Worm (Caenorhabditis elegans) whole organism, midembryonic: ENCODE measurements around the gene lit-1.
A peak's percentile ranks its signal among the peaks of the same experiment; 100 is the strongest.

ENCODE experiments used
- T22C8.4 ChIP-seq: fragments of 200-800 bp; sonication (Bioruptor generic); IDR thresholded peaks from 2 replicates; pipeline ENCODE4 v1.3.6; 2022; ENCODE audit warnings: missing genetic modification characterization, missing compliant biosample characterization
- cog-1 ChIP-seq: sonication (generic microtip); optimal IDR thresholded peaks from 2 replicates; lab custom pipeline; 2016; ENCODE audit warnings: missing genetic modification characterization, missing compliant biosample characterization
- flt-1 ChIP-seq: fragments of 200-800 bp; sonication (Bioruptor generic); IDR thresholded peaks from 2 replicates; pipeline ENCODE4 v1.3.6; 2022; ENCODE audit warnings: missing genetic modification characterization, missing compliant biosample characterization
- klf-2 ChIP-seq: fragments of 200-800 bp; sonication (Bioruptor generic); conservative IDR thresholded peaks from 2 replicates; pipeline ENCODE4 v1.3.6; 2022; ENCODE audit warnings: missing genetic modification reagents, missing genetic modification characterization, missing compliant biosample characterization
- med-1 ChIP-seq: sonication (generic microtip); optimal IDR thresholded peaks from 2 replicates; lab custom pipeline; 2017; ENCODE audit warnings: missing genetic modification characterization, mild to moderate bottlenecking, missing compliant biosample characterization, antibody characterized with exemption, missing genetic modification reagents; ENCODE audit not compliant: insufficient read depth
- ref-1 ChIP-seq: fragments of 200-800 bp; sonication (Bioruptor generic); conservative IDR thresholded peaks from 2 replicates; pipeline ENCODE4 v1.3.6; 2022; ENCODE audit warnings: missing genetic modification reagents, missing genetic modification characterization, missing compliant biosample characterization
- tab-1 ChIP-seq: fragments of 200-800 bp; sonication (Bioruptor generic); IDR thresholded peaks from 2 replicates; pipeline ENCODE4 v1.3.6; 2022; ENCODE audit warnings: missing genetic modification characterization, missing compliant biosample characterization
- ztf-23 ChIP-seq: fragments of 200-800 bp; sonication (Bioruptor generic); IDR thresholded peaks from 2 replicates; pipeline ENCODE4 v1.3.6; 2022; ENCODE audit warnings: missing genetic modification reagents, missing genetic modification characterization, missing compliant biosample characterization
- ztf-29 ChIP-seq: fragments of 200-800 bp; sonication (Bioruptor generic); IDR thresholded peaks from 2 replicates; pipeline ENCODE4 v1.3.6; 2022; ENCODE audit warnings: missing genetic modification reagents, missing genetic modification characterization, missing compliant biosample characterization

The lit-1 gene

ce11 chrIII:13695588-13695987, 6.2 kb upstream of the lit-1 start:
- TF ChIP-seq flt-1 (GFP tag; lab: Robert Waterston, UW) (no peak), ref-1 (GFP tag; lab: Robert Waterston, UW) (no peak), tab-1 (no peak), med-1 (GFP tag; lab: Kevin White, UChicago) (no peak), ztf-29 (GFP tag; lab: Robert Waterston, UW) (no peak), ztf-23 (GFP tag; lab: Robert Waterston, UW) (no peak), klf-2 (GFP tag; lab: Robert Waterston, UW) (no peak), cog-1 (tag; lab: Kevin White, UChicago) (no peak), T22C8.4 (GFP tag; lab: Robert Waterston, UW) (no peak)

- TF ChIP-seq cog-1 (tag; lab: Kevin White, UChicago) (no peak), klf-2 (GFP tag; lab: Robert Waterston, UW) (no peak), med-1 (GFP tag; lab: Kevin White, UChicago) (no peak), ztf-23 (GFP tag; lab: Robert Waterston, UW) (no peak), ztf-29 (GFP tag; lab: Robert Waterston, UW) (no peak), flt-1 (GFP tag; lab: Robert Waterston, UW) (no peak)
These were observed 4.0 kb upstream of the lit-1 start for ce11 chrIII:13697822-13698221.

DNA sequence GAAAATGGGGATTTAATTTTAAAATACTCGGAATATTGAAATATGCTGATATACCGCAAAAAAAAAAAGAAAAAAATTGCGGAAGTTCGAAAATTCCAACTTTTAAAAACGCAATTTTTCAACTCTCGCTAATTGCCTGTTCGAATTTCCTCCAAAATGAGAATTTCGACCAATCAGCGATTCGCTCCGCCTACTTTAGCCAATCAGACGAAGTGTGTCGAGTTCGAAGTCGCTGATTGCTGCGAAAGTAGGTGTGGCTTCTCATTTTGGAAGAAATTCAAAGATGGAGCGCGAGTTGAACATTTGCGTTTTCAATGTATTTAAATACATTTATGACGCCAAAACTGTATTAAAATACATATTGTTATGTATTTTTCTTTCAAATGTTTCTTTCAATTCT, 6.6 kb downstream of the lit-1 start:
- no peak for TF ChIP-seq ref-1 (GFP tag; lab: Robert Waterston, UW)
- TF ChIP-seq T22C8.4 (GFP tag; lab: Robert Waterston, UW): no peak
- no peak for TF ChIP-seq flt-1 (GFP tag; lab: Robert Waterston, UW)
- TF ChIP-seq med-1 (GFP tag; lab: Kevin White, UChicago): no peak
- no peak for TF ChIP-seq klf-2 (GFP tag; lab: Robert Waterston, UW)
- TF ChIP-seq ztf-23 (GFP tag; lab: Robert Waterston, UW): no peak
- TF ChIP-seq cog-1 (tag; lab: Kevin White, UChicago): no peak
- no peak for TF ChIP-seq ztf-29 (GFP tag; lab: Robert Waterston, UW)
- no peak for TF ChIP-seq tab-1

DNA sequence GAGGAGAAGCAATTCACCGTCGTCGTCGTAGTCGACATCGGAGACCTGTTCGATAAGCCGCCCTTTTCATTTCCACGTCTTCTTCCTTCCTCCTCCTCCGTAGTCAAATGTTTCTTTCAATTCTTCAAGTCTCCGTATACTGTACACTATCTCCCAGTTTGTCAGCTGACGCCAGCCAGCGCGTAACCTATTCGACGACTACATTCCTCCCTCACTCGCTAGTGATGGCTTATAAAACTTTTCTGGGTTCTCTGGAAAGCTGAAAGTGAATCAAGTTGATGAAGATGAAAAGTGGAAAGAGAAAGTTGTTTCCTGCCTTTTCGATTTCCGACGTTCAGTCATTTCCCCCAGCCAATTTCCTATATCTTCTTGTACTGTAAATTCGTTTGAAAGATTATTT, 7.3 kb downstream of the lit-1 start:
- no peak for TF ChIP-seq ztf-23 (GFP tag; lab: Robert Waterston, UW)
- no peak for TF ChIP-seq tab-1
- no peak for TF ChIP-seq T22C8.4 (GFP tag; lab: Robert Waterston, UW)
- no peak for TF ChIP-seq klf-2 (GFP tag; lab: Robert Waterston, UW)
- no peak for TF ChIP-seq flt-1 (GFP tag; lab: Robert Waterston, UW)
- TF ChIP-seq cog-1 (tag; lab: Kevin White, UChicago): no peak
- no peak for TF ChIP-seq ref-1 (GFP tag; lab: Robert Waterston, UW)
- TF ChIP-seq med-1 (GFP tag; lab: Kevin White, UChicago): no peak
- TF ChIP-seq ztf-29 (GFP tag; lab: Robert Waterston, UW): no peak

ce11 chrIII:13710666-13711065, 8.9 kb downstream of the lit-1 start:
- TF ChIP-seq ztf-23 (GFP tag; lab: Robert Waterston, UW): no peak
- peak; percentile 30; the same call in 1 of the 2 replicates for TF ChIP-seq flt-1 (GFP tag; lab: Robert Waterston, UW)

- no peak for TF ChIP-seq ref-1 (GFP tag; lab: Robert Waterston, UW)
- TF ChIP-seq flt-1 (GFP tag; lab: Robert Waterston, UW): 0 out of 2 replicates have a peak, but pooled peaks have one; percentile 57
- peak; percentile 66 for TF ChIP-seq cog-1 (tag; lab: Kevin White, UChicago)
These were observed 11.1 kb downstream of the lit-1 start for ce11 chrIII:13712854-13713293.

- TF ChIP-seq klf-2 (GFP tag; lab: Robert Waterston, UW): no peak
- TF ChIP-seq flt-1 (GFP tag; lab: Robert Waterston, UW): 0 out of 2 replicates have a peak, but pooled peaks have one; percentile 47
These were observed 12.0 kb downstream of the lit-1 start for ce11 chrIII:13713807-13714206.

ce11 chrIII:13714950-13715349, 13.2 kb downstream of the lit-1 start:
- TF ChIP-seq klf-2 (GFP tag; lab: Robert Waterston, UW): no peak
- TF ChIP-seq ztf-29 (GFP tag; lab: Robert Waterston, UW): no peak
- TF ChIP-seq ztf-23 (GFP tag; lab: Robert Waterston, UW): no peak
- no peak for TF ChIP-seq tab-1
- TF ChIP-seq med-1 (GFP tag; lab: Kevin White, UChicago): no peak
- TF ChIP-seq flt-1 (GFP tag; lab: Robert Waterston, UW): no peak
- no peak for TF ChIP-seq T22C8.4 (GFP tag; lab: Robert Waterston, UW)
- no peak for TF ChIP-seq cog-1 (tag; lab: Kevin White, UChicago)
- TF ChIP-seq ref-1 (GFP tag; lab: Robert Waterston, UW): no peak

DNA sequence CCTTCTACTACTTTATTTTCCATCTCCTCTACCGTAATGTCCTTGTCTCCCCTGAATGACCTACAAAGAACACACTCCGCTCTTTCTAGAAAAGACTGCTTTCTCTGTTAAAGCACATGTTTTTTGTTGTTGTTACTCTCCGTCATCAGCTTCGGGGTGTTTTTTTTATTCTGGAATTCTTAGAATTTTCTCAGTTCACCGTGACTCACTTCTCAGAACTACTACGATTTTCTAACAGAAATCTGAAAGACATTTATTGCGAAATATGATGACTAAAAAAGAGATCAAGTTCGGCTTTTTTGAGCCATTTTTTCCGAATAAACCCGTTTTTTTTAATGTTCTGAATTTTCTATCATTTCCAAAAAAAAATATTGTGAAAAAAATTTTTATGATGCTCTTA, 14.5 kb downstream of the lit-1 start:
- TF ChIP-seq T22C8.4 (GFP tag; lab: Robert Waterston, UW) (no peak), cog-1 (tag; lab: Kevin White, UChicago) (no peak), flt-1 (GFP tag; lab: Robert Waterston, UW) (no peak), ztf-29 (GFP tag; lab: Robert Waterston, UW) (no peak), med-1 (GFP tag; lab: Kevin White, UChicago) (no peak)

ce11 chrIII:13716831-13717230, 15.0 kb downstream of the lit-1 start:
- TF ChIP-seq ztf-29 (GFP tag; lab: Robert Waterston, UW): no peak
- TF ChIP-seq flt-1 (GFP tag; lab: Robert Waterston, UW): no peak
- no peak for TF ChIP-seq ztf-23 (GFP tag; lab: Robert Waterston, UW)
- TF ChIP-seq med-1 (GFP tag; lab: Kevin White, UChicago): no peak
- TF ChIP-seq T22C8.4 (GFP tag; lab: Robert Waterston, UW): no peak
- TF ChIP-seq klf-2 (GFP tag; lab: Robert Waterston, UW): no peak
- TF ChIP-seq ref-1 (GFP tag; lab: Robert Waterston, UW): no peak
- no peak for TF ChIP-seq cog-1 (tag; lab: Kevin White, UChicago)
- TF ChIP-seq tab-1: no peak
